Worm (Caenorhabditis elegans): ENCODE data around the gene mpz-6.
A peak's percentile ranks its signal among the peaks of the same experiment; 100 is the strongest.

DNA sequence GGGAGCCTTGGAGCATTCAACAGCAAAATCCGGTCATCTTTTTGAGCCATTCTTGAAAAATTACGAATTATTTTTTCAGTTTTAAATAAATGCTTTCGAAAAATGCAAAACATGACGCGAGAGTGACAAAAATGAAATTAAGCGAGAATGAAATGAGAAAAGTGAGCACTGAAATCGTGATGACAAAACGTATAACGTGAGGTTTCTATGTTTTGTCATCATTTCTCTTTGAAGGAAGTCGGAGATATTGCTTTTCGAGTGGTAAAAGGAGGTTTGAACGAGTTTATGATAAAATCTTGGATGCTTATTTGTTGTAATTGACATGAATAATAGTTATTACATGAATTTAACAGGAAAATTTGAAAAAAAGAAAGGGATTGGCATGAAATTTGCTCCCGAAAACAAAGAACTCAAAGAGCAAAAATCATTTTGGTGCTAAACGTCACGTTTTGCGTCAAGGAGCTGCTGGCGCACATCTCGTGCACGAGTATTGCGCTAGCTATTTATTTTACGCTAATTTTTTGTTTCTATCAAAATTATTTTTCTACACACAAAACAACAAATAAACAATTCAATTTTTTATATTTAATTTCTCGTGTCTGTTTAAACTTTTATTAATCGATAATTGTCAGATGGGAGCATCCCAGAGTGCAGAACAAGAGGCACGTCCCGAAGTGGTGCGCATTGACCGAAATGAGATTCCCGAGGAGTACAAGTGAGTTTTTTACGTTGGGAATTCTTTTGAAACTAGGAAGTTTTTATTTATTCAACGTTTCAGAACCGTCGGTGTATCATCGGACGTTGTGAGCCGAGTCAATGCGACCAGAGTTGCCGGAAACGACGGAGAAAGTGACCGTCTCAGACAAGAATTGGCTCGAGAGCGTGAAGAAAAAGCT is 9.7 kb upstream of the mpz-6 start, which contains the start of the genes gss-1 and chch-3:
- TF ChIP-seq nhr-11 (tag; optimal IDR thresholded peaks at IDR 0.05) (no peak), lsy-2 (tag; optimal IDR thresholded peaks at IDR 0.05) (peak; percentile 56 to 85), ama-1 (optimal IDR thresholded peaks at IDR 0.05) (no peak), alr-1 (tag; optimal IDR thresholded peaks at IDR 0.05) (no peak), ztf-4 (tag; optimal IDR thresholded peaks at IDR 0.05) (no peak), zag-1 (tag; optimal IDR thresholded peaks at IDR 0.05) (no peak)
